Worm (Caenorhabditis elegans): ENCODE measurements around the gene rpl-34.

DNA sequence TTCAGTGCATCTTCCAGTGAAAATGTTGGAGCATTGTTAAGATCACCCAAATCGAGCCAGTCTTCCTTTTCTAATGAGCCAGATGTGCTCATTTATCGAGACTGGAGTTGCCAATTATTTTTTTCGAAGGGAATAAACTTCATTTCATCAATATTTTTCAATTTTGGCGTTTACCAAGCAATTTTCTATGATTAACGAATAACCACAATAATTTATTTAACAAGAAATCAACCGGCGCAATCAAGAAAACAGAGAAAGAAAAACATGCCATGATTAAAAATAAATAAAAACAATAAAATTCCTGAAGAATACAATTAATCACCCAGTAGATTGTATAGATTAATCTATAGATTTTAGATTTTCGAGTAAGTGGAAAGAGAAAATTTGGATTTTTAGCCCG, 7.1 kb downstream of the rpl-34 start, which contains the start of gene vps-8:
- TF ChIP-seq pag-3 (tag; optimal IDR thresholded peaks at IDR 0.05; ENCODE audit: borderline replicate concordance) (no peak), ama-1 (optimal IDR thresholded peaks at IDR 0.05) (no peak), pqm-1 (tag; optimal IDR thresholded peaks at IDR 0.05) (no peak), hlh-6 (tag; optimal IDR thresholded peaks at IDR 0.05) (no peak), pha-4 (tag; optimal IDR thresholded peaks at IDR 0.05) (no peak), madf-2 (tag; optimal IDR thresholded peaks at IDR 0.05) (no peak), gmeb-2 (tag; optimal IDR thresholded peaks at IDR 0.05) (no peak), ceh-6 (GFP tag; optimal IDR thresholded peaks at IDR 0.05) (no peak)

Measured in whole organism, late embryonic.